Fruit fly (Drosophila melanogaster) whole organism, adult: ENCODE results near the gene CG10663.

Source experiments
- CG11617 ChIP-seq: fragments of 200-800 bp; sonication (Bioruptor generic); optimal IDR thresholded peaks from 2 replicates; lab custom pipeline; 2017; ENCODE audit warnings: mild to moderate bottlenecking, missing biosample characterization, missing genetic modification reagents, missing genetic modification characterization
- CG12768 ChIP-seq: fragments of 200-800 bp; sonication (Bioruptor generic); optimal IDR thresholded peaks from 2 replicates; lab custom pipeline; 2017; ENCODE audit warnings: missing biosample characterization, missing genetic modification characterization, mild to moderate bottlenecking, moderate library complexity, missing genetic modification reagents
- CG14711 ChIP-seq: fragments of 200-800 bp; sonication (Bioruptor generic); optimal IDR thresholded peaks from 2 replicates; lab custom pipeline; 2018; ENCODE audit warnings: missing biosample characterization, mild to moderate bottlenecking, missing genetic modification characterization, moderate library complexity
- CG1620 ChIP-seq: fragments of 200-800 bp; sonication (Bioruptor generic); optimal IDR thresholded peaks from 2 replicates; lab custom pipeline; 2016; ENCODE audit warnings: missing biosample characterization, missing genetic modification characterization
- CG33017 ChIP-seq: fragments of 200-800 bp; sonication (Bioruptor generic); optimal IDR thresholded peaks from 2 replicates; lab custom pipeline; 2018; ENCODE audit warnings: missing biosample characterization, mild to moderate bottlenecking, missing genetic modification characterization, moderate library complexity
- CG5204 ChIP-seq: fragments of 200-800 bp; sonication (Bioruptor generic); optimal IDR thresholded peaks from 2 replicates; lab custom pipeline; 2016; ENCODE audit warnings: missing biosample characterization, missing genetic modification characterization
- CG7045 ChIP-seq: fragments of 200-800 bp; sonication (Bioruptor generic); optimal IDR thresholded peaks from 2 replicates; lab custom pipeline; 2017; ENCODE audit warnings: missing biosample characterization, mild to moderate bottlenecking, missing genetic modification characterization
- Hr96 ChIP-seq: fragments of 200-800 bp; sonication (Bioruptor generic); optimal IDR thresholded peaks from 2 replicates; lab custom pipeline; 2016; ENCODE audit warnings: missing biosample characterization, missing genetic modification characterization
- Mnt ChIP-seq: fragments of 200-800 bp; sonication (Bioruptor generic); optimal IDR thresholded peaks from 2 replicates; lab custom pipeline; 2016; ENCODE audit warnings: missing biosample characterization, mild to moderate bottlenecking, missing genetic modification characterization
- bab1 ChIP-seq: fragments of 200-800 bp; sonication (Bioruptor generic); optimal IDR thresholded peaks from 3 replicates; lab custom pipeline; 2019; ENCODE audit warnings: missing biosample characterization, mild to moderate bottlenecking, missing genetic modification characterization, moderate library complexity
- kay ChIP-seq: fragments of 200-800 bp; sonication (Bioruptor generic); peaks from one replicate; lab custom pipeline; 2016; ENCODE audit warnings: missing biosample characterization, missing genetic modification characterization, borderline replicate concordance

dm6 chr3L:12463580-12463979 is 21.3 kb downstream of the CG10663 start:
- TF ChIP-seq CG14711 (tag; lab: Kevin White, UChicago) = no peak
- TF ChIP-seq CG1620 (GFP tag; lab: Kevin White, UChicago) = no peak
- no peak for TF ChIP-seq Hr96 (GFP tag; lab: Kevin White, UChicago)
- no peak for TF ChIP-seq Mnt
- TF ChIP-seq CG5204 (GFP tag; lab: Kevin White, UChicago) = no peak
- TF ChIP-seq CG11617 (GFP tag; lab: Kevin White, UChicago) = no peak
- TF ChIP-seq CG33017 (tag; lab: Kevin White, UChicago) = no peak
- TF ChIP-seq CG7045 (GFP tag; lab: Kevin White, UChicago) = no peak
- TF ChIP-seq kay (GFP tag; lab: Kevin White, UChicago) = no peak
- TF ChIP-seq bab1 (GFP tag; lab: Kevin White, UChicago) = no peak
- no peak for TF ChIP-seq CG12768 (GFP tag; lab: Kevin White, UChicago)
